Worm (Caenorhabditis elegans): ENCODE data around the gene tsp-2.

Gene tsp-2

ce11 chrIII:8281310-8281709 lies 43.6 kb upstream of the tsp-2 start:
- TF ChIP-seq Y53F4B.3 (GFP tag; IDR thresholded peaks at IDR 0.05): no peak
- no peak for TF ChIP-seq ama-1 (optimal IDR thresholded peaks at IDR 0.05)
- TF ChIP-seq ama-1 (GFP tag; optimal IDR thresholded peaks at IDR 0.05): no peak
- TF ChIP-seq F55B11.4 (tag; optimal IDR thresholded peaks at IDR 0.05; ENCODE audit: borderline replicate concordance, insufficient read depth): no peak
- no peak for TF ChIP-seq athp-1 (tag; optimal IDR thresholded peaks at IDR 0.05)
- no peak for TF ChIP-seq F33H1.4 (GFP tag; IDR thresholded peaks at IDR 0.05)
- TF ChIP-seq attf-5 (GFP tag; optimal IDR thresholded peaks at IDR 0.05): no peak
- TF ChIP-seq bed-2 (GFP tag; IDR thresholded peaks at IDR 0.05): no peak
- no peak for TF ChIP-seq attf-6 (GFP tag; IDR thresholded peaks at IDR 0.05)
- TF ChIP-seq zfh-2 (GFP tag; conservative IDR thresholded peaks at IDR 0.05): no peak

ce11 chrIII:8280352-8280751 lies 42.6 kb upstream of the tsp-2 start:
- no peak for TF ChIP-seq atf-7 (tag; optimal IDR thresholded peaks at IDR 0.05)
- no peak for TF ChIP-seq nhr-27 (tag; optimal IDR thresholded peaks at IDR 0.05)
- no peak for TF ChIP-seq unc-62 (GFP tag; optimal IDR thresholded peaks at IDR 0.05)
- TF ChIP-seq ztf-22 (GFP tag; optimal IDR thresholded peaks at IDR 0.05): no peak
- no peak for TF ChIP-seq tbx-9 (tag; optimal IDR thresholded peaks at IDR 0.05; ENCODE audit: borderline replicate concordance)
- TF ChIP-seq F49E8.2 (tag; optimal IDR thresholded peaks at IDR 0.05; ENCODE audit: insufficient read depth): no peak
- no peak for TF ChIP-seq F10E7.11 (tag; optimal IDR thresholded peaks at IDR 0.05)
- TF ChIP-seq ztf-26 (tag; optimal IDR thresholded peaks at IDR 0.05): no peak
- no peak for TF ChIP-seq nfyb-1 (GFP tag; IDR thresholded peaks at IDR 0.05)
- TF ChIP-seq lsy-27 (tag; optimal IDR thresholded peaks at IDR 0.05; ENCODE audit: borderline replicate concordance, insufficient read depth): no peak
- no peak for TF ChIP-seq xnd-1 (tag; optimal IDR thresholded peaks at IDR 0.05)
- TF ChIP-seq egl-44 (GFP tag; IDR thresholded peaks at IDR 0.05): no peak
- TF ChIP-seq let-607 (tag; optimal IDR thresholded peaks at IDR 0.05): no peak

ce11 chrIII:8279567-8279966 lies 41.8 kb upstream of the tsp-2 start:
- TF ChIP-seq F33H1.4 (GFP tag; IDR thresholded peaks at IDR 0.05) (no peak), him-1 (tag; optimal IDR thresholded peaks at IDR 0.05) (no peak), ccch-3 (GFP tag; optimal IDR thresholded peaks at IDR 0.05) (no peak), Y95B8A.8 (GFP tag; IDR thresholded peaks at IDR 0.05) (no peak), Y79H2A.3 (GFP tag; conservative IDR thresholded peaks at IDR 0.05) (no peak), attf-5 (GFP tag; optimal IDR thresholded peaks at IDR 0.05) (no peak), ets-4 (GFP tag; optimal IDR thresholded peaks at IDR 0.05) (no peak), lir-1 (GFP tag; conservative IDR thresholded peaks at IDR 0.05) (no peak), unc-62 (GFP tag; optimal IDR thresholded peaks at IDR 0.05) (no peak), ztf-28 (GFP tag; IDR thresholded peaks at IDR 0.05) (no peak), F49E8.2 (tag; optimal IDR thresholded peaks at IDR 0.05; ENCODE audit: insufficient read depth) (no peak), B0261.1 (tag; optimal IDR thresholded peaks at IDR 0.05) (no peak), let-607 (tag; optimal IDR thresholded peaks at IDR 0.05) (no peak), nfya-1 (tag; optimal IDR thresholded peaks at IDR 0.05; ENCODE audit: borderline replicate concordance, insufficient read depth) (no peak), egl-44 (GFP tag; IDR thresholded peaks at IDR 0.05) (no peak), die-1 (tag; optimal IDR thresholded peaks at IDR 0.05) (no peak), lin-40 (tag; optimal IDR thresholded peaks at IDR 0.05) (no peak)

- no peak for TF ChIP-seq dox-1 (GFP tag; IDR thresholded peaks at IDR 0.05)
- TF ChIP-seq lag-1 (GFP tag; IDR thresholded peaks at IDR 0.05): no peak
- no peak for TF ChIP-seq unc-62 (GFP tag; optimal IDR thresholded peaks at IDR 0.05)
- TF ChIP-seq ztf-18 (tag; optimal IDR thresholded peaks at IDR 0.05): no peak
- TF ChIP-seq nhr-90 (tag; optimal IDR thresholded peaks at IDR 0.05): no peak
- no peak for TF ChIP-seq madf-3 (GFP tag; IDR thresholded peaks at IDR 0.05)
- TF ChIP-seq dpff-1 (tag; optimal IDR thresholded peaks at IDR 0.05): no peak
- TF ChIP-seq F37B4.10 (GFP tag; IDR thresholded peaks at IDR 0.05): no peak
- no peak for TF ChIP-seq nhr-120 (GFP tag; IDR thresholded peaks at IDR 0.05)
- TF ChIP-seq B0336.3 (GFP tag; IDR thresholded peaks at IDR 0.05): no peak
- TF ChIP-seq tlf-1 (GFP tag; optimal IDR thresholded peaks at IDR 0.05): no peak
- no peak for TF ChIP-seq ceh-100 (GFP tag; IDR thresholded peaks at IDR 0.05)
- TF ChIP-seq ceh-91 (GFP tag; IDR thresholded peaks at IDR 0.05): no peak
Observed at ce11 chrIII:8278801-8279200, 41.1 kb upstream of the tsp-2 start, which contains the start of gene mig-10. TSS of gene mig-10 (plus strand) at chrIII:8279101.

All from whole organism, young adult.